Worm (Caenorhabditis elegans) whole organism, late embryonic: ENCODE data around the gene str-177.

Experiments used
- ceh-2 ChIP-seq: sonication (generic microtip); optimal IDR thresholded peaks from 2 replicates; lab custom pipeline; 2016; ENCODE audit warnings: missing genotype, missing genetic modification characterization, missing compliant biosample characterization
- fkh-10 ChIP-seq: fragments of 150-350 bp; optimal IDR thresholded peaks from 2 replicates; lab custom pipeline; 2014; ENCODE audit warnings: missing biosample characterization, missing genetic modification reagents, missing genetic modification characterization
- pha-4 ChIP-seq: fragments of 150-350 bp; optimal IDR thresholded peaks from 2 replicates; lab custom pipeline; 2018; ENCODE audit warnings: missing biosample characterization, missing genetic modification reagents, missing genetic modification characterization
- sox-4 ChIP-seq: sonication (generic microtip); optimal IDR thresholded peaks from 2 replicates; lab custom pipeline; 2017; ENCODE audit warnings: mild to moderate bottlenecking, missing genetic modification characterization, inconsistent platforms, missing compliant biosample characterization

DNA sequence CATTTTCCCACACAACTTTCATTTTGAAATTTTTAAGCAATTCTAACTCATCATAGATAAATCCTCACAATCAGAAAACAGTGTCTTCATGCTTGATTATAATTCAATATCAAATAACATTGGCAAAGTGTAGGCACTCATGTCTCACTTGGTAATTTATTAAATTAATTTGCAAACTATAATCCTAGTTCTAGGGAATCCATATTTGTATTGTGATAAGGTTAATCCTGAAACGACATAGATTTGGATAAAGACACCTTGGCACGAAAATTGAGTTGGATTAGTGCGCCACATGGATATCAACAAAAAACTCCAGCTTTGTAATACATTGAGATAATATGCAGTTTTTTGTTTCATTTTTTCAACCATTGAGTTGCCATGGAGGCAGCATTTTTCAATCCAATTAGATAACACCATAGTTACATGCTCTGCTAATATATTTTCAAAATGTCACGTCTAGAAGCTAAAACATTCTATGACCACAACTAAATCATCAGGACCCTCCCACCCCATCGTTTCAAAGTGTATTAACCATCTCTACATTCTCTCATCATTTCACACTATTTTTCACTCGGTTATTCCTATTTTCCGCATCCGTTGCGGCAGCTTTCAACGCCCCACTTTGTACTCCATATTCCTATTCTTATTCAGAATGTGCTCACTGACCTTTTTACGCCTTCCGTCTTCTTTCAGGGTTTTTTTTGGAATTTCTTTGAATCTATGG, 14.9 kb downstream of the str-177 start:
- TF ChIP-seq sox-4 (tag; lab: Kevin White, UChicago): no peak
- TF ChIP-seq ceh-2 (tag; lab: Kevin White, UChicago): no peak
- no peak for TF ChIP-seq fkh-10 (GFP tag; lab: Kevin White, UChicago)
- TF ChIP-seq pha-4 (tag; lab: Kevin White, UChicago): no peak
